Worm (Caenorhabditis elegans) whole organism, L2 larva: Measurements from ENCODE around the gene srlf-3.

Experiments used
- C34F6.9 ChIP-seq: fragments of 150-350 bp; optimal IDR thresholded peaks from 2 replicates; lab custom pipeline; 2014; ENCODE audit warnings: missing biosample characterization, missing genetic modification characterization
- F13H6.1 ChIP-seq: sonication (generic microtip); optimal IDR thresholded peaks from 2 replicates; lab custom pipeline; 2016; ENCODE audit warnings: missing genetic modification characterization, missing compliant biosample characterization
- R02D3.7 ChIP-seq: fragments of 150-350 bp; optimal IDR thresholded peaks from 2 replicates; lab custom pipeline; 2014; ENCODE audit warnings: missing biosample characterization, missing genetic modification characterization
- Y55F3AM.14 ChIP-seq: fragments of 200-800 bp; sonication (Bioruptor generic); optimal IDR thresholded peaks from 2 replicates; lab custom pipeline; 2018; ENCODE audit warnings: mild to moderate bottlenecking, missing genetic modification characterization, missing compliant biosample characterization
- blmp-1 ChIP-seq: sonication (generic microtip); optimal IDR thresholded peaks from 2 replicates; lab custom pipeline; 2017; ENCODE audit warnings: missing genetic modification characterization, mild to moderate bottlenecking, missing compliant biosample characterization, antibody characterized with exemption, moderate library complexity; ENCODE audit not compliant: insufficient read depth
- ceh-16 ChIP-seq: fragments of 150-350 bp; optimal IDR thresholded peaks from 2 replicates; lab custom pipeline; 2014; ENCODE audit warnings: missing biosample characterization, missing genetic modification characterization
- ceh-82 ChIP-seq: fragments of 150-350 bp; optimal IDR thresholded peaks from 2 replicates; lab custom pipeline; 2014; ENCODE audit warnings: missing biosample characterization, missing genetic modification characterization
- crh-2 ChIP-seq: sonication (generic microtip); optimal IDR thresholded peaks from 2 replicates; lab custom pipeline; 2017; ENCODE audit warnings: missing biosample characterization, missing genetic modification characterization
- dmd-4 ChIP-seq: sonication (generic microtip); optimal IDR thresholded peaks from 2 replicates; lab custom pipeline; 2017; ENCODE audit warnings: missing biosample characterization, missing genetic modification characterization
- egl-27 ChIP-seq: sonication (generic microtip); optimal IDR thresholded peaks from 3 replicates; lab custom pipeline; 2017; ENCODE audit warnings: missing biosample characterization, missing genetic modification reagents, missing genetic modification characterization
- elt-3 ChIP-seq: sonication (generic microtip); optimal IDR thresholded peaks from 2 replicates; lab custom pipeline; 2017; ENCODE audit warnings: missing biosample characterization, missing genetic modification characterization
- gmeb-1 ChIP-seq: fragments of 150-350 bp; optimal IDR thresholded peaks from 2 replicates; lab custom pipeline; 2014; ENCODE audit warnings: missing biosample characterization, missing genetic modification characterization
- lin-11 ChIP-seq: fragments of 150-350 bp; sonication (generic microtip); optimal IDR thresholded peaks from 2 replicates; lab custom pipeline; 2014; ENCODE audit warnings: missing biosample characterization, missing genetic modification characterization, inconsistent platforms, mixed read lengths
- lin-39 ChIP-seq: fragments of 150-350 bp; optimal IDR thresholded peaks from 2 replicates; lab custom pipeline; 2014; ENCODE audit warnings: missing biosample characterization, missing genetic modification reagents, missing genetic modification characterization
- lsy-2 ChIP-seq, 2 experiments: fragments of 150-350 bp in 1 of 2; sonication (generic microtip) in 1 of 2; optimal IDR thresholded peaks; 2 replicates each; lab custom pipeline; 2014 to 2017; ENCODE audit warnings: missing biosample characterization in 2 of 2, missing genetic modification characterization in 2 of 2
- mab-5 ChIP-seq: fragments of 150-350 bp; optimal IDR thresholded peaks from 2 replicates; lab custom pipeline; 2014; ENCODE audit warnings: missing biosample characterization, missing genetic modification characterization
- mbf-1 ChIP-seq: sonication (generic microtip); optimal IDR thresholded peaks from 2 replicates; lab custom pipeline; 2017; ENCODE audit warnings: missing biosample characterization, missing genetic modification characterization
- mdl-1 ChIP-seq, 2 experiments: fragments of 150-350 bp in 1 of 2; sonication (generic microtip) in 1 of 2; optimal IDR thresholded peaks; 2 replicates each; lab custom pipeline; 2017; ENCODE audit warnings: missing biosample characterization in 2 of 2, missing genetic modification characterization in 2 of 2
- nhr-10 ChIP-seq: sonication (generic microtip); optimal IDR thresholded peaks from 2 replicates; lab custom pipeline; 2017; ENCODE audit warnings: missing biosample characterization, missing genetic modification characterization
- nhr-12 ChIP-seq: fragments of 150-350 bp; optimal IDR thresholded peaks from 2 replicates; lab custom pipeline; 2014; ENCODE audit warnings: missing biosample characterization, missing genetic modification characterization
- nhr-21 ChIP-seq: fragments of 150-350 bp; optimal IDR thresholded peaks from 2 replicates; lab custom pipeline; 2014; ENCODE audit warnings: missing biosample characterization, missing genetic modification characterization
- nhr-23 ChIP-seq: fragments of 150-350 bp; optimal IDR thresholded peaks from 2 replicates; lab custom pipeline; 2014; ENCODE audit warnings: missing biosample characterization, missing genetic modification reagents, missing genetic modification characterization
- nhr-25 ChIP-seq: fragments of 150-350 bp; sonication (generic microtip); optimal IDR thresholded peaks from 3 replicates; lab custom pipeline; 2014; ENCODE audit warnings: missing biosample characterization, missing genetic modification characterization
- nhr-6 ChIP-seq: fragments of 150-350 bp; optimal IDR thresholded peaks from 2 replicates; lab custom pipeline; 2014; ENCODE audit warnings: missing biosample characterization, missing genetic modification characterization
- skn-1 ChIP-seq: sonication (generic microtip); optimal IDR thresholded peaks from 2 replicates; lab custom pipeline; 2017; ENCODE audit warnings: missing biosample characterization, missing genetic modification characterization
- sma-3 ChIP-seq: sonication (generic microtip); optimal IDR thresholded peaks from 2 replicates; lab custom pipeline; 2016; ENCODE audit warnings: missing genetic modification reagents, missing genetic modification characterization, missing compliant biosample characterization
- sma-9 ChIP-seq, 2 experiments: fragments of 150-350 bp in 1 of 2; sonication (generic microtip) in 1 of 2; optimal IDR thresholded peaks; 2 replicates each; lab custom pipeline; 2014 to 2016; ENCODE audit warnings: missing genetic modification characterization in 2 of 2, mild to moderate bottlenecking in 1 of 2, missing biosample characterization in 1 of 2, missing compliant biosample characterization in 1 of 2, missing genetic modification reagents in 1 of 2, moderate library complexity in 1 of 2
- unc-39 ChIP-seq: fragments of 150-350 bp; optimal IDR thresholded peaks from 2 replicates; lab custom pipeline; 2014; ENCODE audit warnings: missing biosample characterization, missing genetic modification characterization
- unc-55 ChIP-seq: fragments of 150-350 bp; sonication (generic microtip); optimal IDR thresholded peaks from 3 replicates; lab custom pipeline; 2014; ENCODE audit warnings: missing biosample characterization, missing genetic modification reagents, missing genetic modification characterization
- unc-62 ChIP-seq: fragments of 150-350 bp; optimal IDR thresholded peaks from 2 replicates; lab custom pipeline; 2014; ENCODE audit warnings: missing biosample characterization, missing genetic modification reagents, missing genetic modification characterization
- zag-1 ChIP-seq: fragments of 150-350 bp; optimal IDR thresholded peaks from 2 replicates; lab custom pipeline; 2014; ENCODE audit warnings: missing biosample characterization, missing genetic modification characterization
- ztf-11 ChIP-seq: sonication (generic microtip); optimal IDR thresholded peaks from 2 replicates; lab custom pipeline; 2017; ENCODE audit warnings: missing biosample characterization, missing genetic modification characterization
- ztf-4 ChIP-seq: fragments of 150-350 bp; optimal IDR thresholded peaks from 2 replicates; lab custom pipeline; 2014; ENCODE audit warnings: missing biosample characterization, missing genetic modification characterization

srlf-3 gene

DNA sequence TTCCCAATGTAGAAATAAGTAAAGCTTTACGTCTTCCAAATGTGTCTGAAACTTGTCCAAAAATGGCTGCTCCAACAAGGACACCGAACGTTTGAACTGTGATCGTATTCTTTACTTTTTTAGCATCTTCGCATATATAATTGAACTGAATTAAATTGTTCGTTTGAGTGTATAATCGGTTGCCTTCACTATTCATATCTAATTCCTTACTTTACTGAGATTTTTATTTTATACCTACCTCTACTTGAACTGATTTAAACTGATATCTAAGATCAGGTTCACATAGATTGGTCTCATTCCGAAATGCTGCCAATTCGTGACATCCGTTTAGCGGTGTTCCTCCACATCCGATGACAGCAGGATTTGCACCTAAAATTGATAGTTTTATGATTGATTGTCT lies 24.9 kb upstream of the srlf-3 start:
- TF ChIP-seq R02D3.7 (tag; lab: Kevin White, UChicago) (no peak), unc-55 (GFP tag; lab: Kevin White, UChicago) (no peak), crh-2 (tag; lab: Kevin White, UChicago) (no peak), lin-11 (no peak), unc-62 (GFP tag; lab: Kevin White, UChicago) (no peak), nhr-23 (no peak)

DNA sequence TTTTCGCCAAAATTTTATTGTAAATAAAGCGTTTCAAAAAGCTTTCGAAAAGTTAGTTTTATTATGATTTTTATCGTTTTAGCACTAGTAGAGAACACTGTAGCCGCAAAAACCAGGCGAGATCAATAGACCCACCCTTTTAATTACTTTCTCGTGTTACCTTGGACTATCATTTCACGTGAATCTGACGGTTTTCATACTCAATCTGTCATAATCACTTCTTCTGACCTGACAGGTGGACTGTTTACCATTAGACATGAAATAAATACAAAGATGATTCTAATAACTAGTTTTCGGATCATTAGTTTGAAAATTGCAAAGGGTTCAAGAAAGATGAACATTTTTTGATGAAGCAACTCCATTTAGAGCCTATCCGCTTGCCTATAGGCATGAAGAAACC lies 24.2 kb upstream of the srlf-3 start:
- TF ChIP-seq blmp-1 (peak; percentile 55), egl-27 (tag; lab: Kevin White, UChicago) (no peak), mdl-1 (tag; optimal IDR thresholded peaks at IDR 0.05; lab: Kevin White, UChicago) (peak in 1 of 2 experiments; percentile 12), nhr-25 (tag; lab: Kevin White, UChicago) (peak; percentile 71), crh-2 (tag; lab: Kevin White, UChicago) (peak; percentile 14), mab-5 (tag; lab: Kevin White, UChicago) (peak; percentile 27), nhr-21 (peak; percentile 57), sma-9 (GFP tag; optimal IDR thresholded peaks at IDR 0.05; lab: Kevin White, UChicago) (peak; percentile 78), sma-9 (tag; optimal IDR thresholded peaks at IDR 0.05; lab: Kevin White, UChicago) (no peak), lin-11 (no peak), sma-3 (GFP tag; lab: Kevin White, UChicago) (peak; percentile 44), F13H6.1 (tag; lab: Kevin White, UChicago) (no peak), ceh-82 (no peak)

DNA sequence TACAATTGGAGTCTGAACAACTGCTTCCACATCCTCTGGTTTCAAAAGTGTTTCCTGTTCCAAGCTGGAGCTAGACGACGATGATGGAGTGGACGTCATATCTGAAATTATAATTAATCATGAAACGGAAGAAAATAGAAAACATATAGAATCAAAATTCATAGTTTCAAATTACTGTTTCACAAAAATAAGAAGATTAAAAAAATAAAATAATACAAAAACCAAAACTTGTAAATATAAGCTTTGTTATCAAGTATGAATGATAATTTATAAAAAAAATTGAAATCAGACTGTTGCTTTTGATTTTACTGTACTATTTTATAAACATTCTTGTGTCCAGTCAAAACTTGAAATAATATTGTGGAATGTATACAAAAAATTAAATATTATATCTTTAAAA lies 23.6 kb upstream of the srlf-3 start, which contains the start of gene str-176:
str-176 (minus strand) TSS at position 101 of the 400 bp plus-strand sequence.
- TF ChIP-seq unc-55 (GFP tag; lab: Kevin White, UChicago) (no peak), gmeb-1 (tag; lab: Kevin White, UChicago) (no peak), lsy-2 (tag; optimal IDR thresholded peaks at IDR 0.05; lab: Kevin White, UChicago) (no peak), nhr-6 (tag; lab: Kevin White, UChicago) (no peak), mbf-1 (tag; lab: Kevin White, UChicago) (no peak), unc-39 (no peak), lin-39 (tag; lab: Kevin White, UChicago) (no peak)
- TF ChIP-seq, all 48 proteins: peak for 0

DNA sequence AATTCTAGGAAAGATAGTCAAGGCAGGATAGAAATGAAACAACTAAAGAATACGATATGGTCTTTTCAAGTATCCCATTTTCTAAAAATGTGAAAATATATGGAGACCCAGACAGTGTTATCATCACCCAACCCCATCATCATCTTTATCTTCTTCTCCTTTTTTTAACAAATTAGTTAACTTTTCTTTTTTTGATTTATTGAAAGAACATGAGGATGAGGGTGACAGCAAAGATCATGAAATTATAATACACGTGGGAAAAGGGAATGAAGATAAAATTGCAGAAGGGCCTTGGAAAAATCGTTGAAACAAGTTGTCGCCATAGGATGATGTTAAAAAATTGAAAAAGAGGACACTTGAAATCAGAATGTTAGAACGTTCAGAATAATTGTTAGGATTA lies 23.1 kb upstream of the srlf-3 start:
- TF ChIP-seq elt-3 (tag; lab: Kevin White, UChicago) = no peak
- no peak for TF ChIP-seq ztf-4 (tag; lab: Kevin White, UChicago)
- no peak for TF ChIP-seq lin-11
- peak; percentile 39 for TF ChIP-seq blmp-1
- no peak for TF ChIP-seq C34F6.9 (tag; lab: Kevin White, UChicago)
- TF ChIP-seq ztf-11 (tag; lab: Kevin White, UChicago) = no peak
- TF ChIP-seq F13H6.1 (tag; lab: Kevin White, UChicago) = no peak
- no peak for TF ChIP-seq Y55F3AM.14 (GFP tag; lab: Kevin White, UChicago)
- TF ChIP-seq nhr-12 (tag; lab: Kevin White, UChicago) = no peak
- peak; percentile 62 for TF ChIP-seq nhr-25 (tag; lab: Kevin White, UChicago)
- peak; percentile 28 for TF ChIP-seq sma-9 (GFP tag; optimal IDR thresholded peaks at IDR 0.05; lab: Kevin White, UChicago)
- no peak for TF ChIP-seq sma-9 (tag; optimal IDR thresholded peaks at IDR 0.05; lab: Kevin White, UChicago)
- no peak for TF ChIP-seq egl-27 (tag; lab: Kevin White, UChicago)
- TF ChIP-seq nhr-23 = no peak
- no peak for TF ChIP-seq skn-1
- TF ChIP-seq dmd-4 (tag; lab: Kevin White, UChicago) = no peak
- no peak for TF ChIP-seq nhr-21
- TF ChIP-seq nhr-10 (tag; lab: Kevin White, UChicago) = no peak
- TF ChIP-seq crh-2 (tag; lab: Kevin White, UChicago) = peak; percentile 20
- no peak for TF ChIP-seq unc-62 (GFP tag; lab: Kevin White, UChicago)
- no peak for TF ChIP-seq ceh-16 (tag; lab: Kevin White, UChicago)
- no peak for TF ChIP-seq unc-39
- TF ChIP-seq zag-1 (tag; lab: Kevin White, UChicago) = no peak
- peak in 1 of 2 experiments; percentile 6 for TF ChIP-seq mdl-1 (tag; optimal IDR thresholded peaks at IDR 0.05; lab: Kevin White, UChicago)

DNA sequence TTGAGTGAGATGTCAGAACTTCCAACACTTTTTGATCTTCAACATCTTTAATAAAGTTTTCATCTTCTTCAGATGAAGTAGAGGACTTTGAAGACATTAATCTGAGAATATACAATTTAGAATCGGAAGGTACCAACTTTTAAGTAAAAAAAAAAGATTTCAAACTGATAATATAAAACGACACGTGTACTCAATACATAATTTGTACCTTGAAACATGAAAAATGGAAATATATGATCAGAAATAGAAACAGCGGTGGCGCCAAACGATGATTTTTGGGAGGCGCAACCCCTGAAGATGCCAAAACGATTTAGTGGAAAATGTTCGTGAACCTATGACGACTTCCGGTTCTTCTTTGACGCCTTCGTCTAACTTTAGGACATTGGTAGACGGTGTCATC lies 14.8 kb upstream of the srlf-3 start, which contains the start of gene oat-1:
oat-1 (minus strand) TSS at position 101 of the 400 bp plus-strand sequence.
- TF ChIP-seq unc-55 (GFP tag; lab: Kevin White, UChicago) = no peak
